Worm (Caenorhabditis elegans) whole organism, early embryonic: ENCODE results near the gene W08E12.6.

ENCODE experiments used
- aly-1 ChIP-seq: sonication (generic microtip); optimal IDR thresholded peaks from 2 replicates; lab custom pipeline; 2016; ENCODE audit warnings: missing genetic modification characterization, missing compliant biosample characterization
- flt-1 ChIP-seq: fragments of 200-800 bp; sonication (Bioruptor generic); IDR thresholded peaks from 2 replicates; pipeline ENCODE4 v1.3.6; 2022; ENCODE audit warnings: missing genetic modification characterization, missing compliant biosample characterization
- hmbx-1 ChIP-seq: sonication (generic microtip); optimal IDR thresholded peaks from 2 replicates; lab custom pipeline; 2016; ENCODE audit warnings: mild to moderate bottlenecking, missing genetic modification characterization, missing compliant biosample characterization
- hnd-1 ChIP-seq: sonication (generic microtip); optimal IDR thresholded peaks from 2 replicates; lab custom pipeline; 2016; ENCODE audit warnings: missing genetic modification characterization, missing compliant biosample characterization

DNA sequence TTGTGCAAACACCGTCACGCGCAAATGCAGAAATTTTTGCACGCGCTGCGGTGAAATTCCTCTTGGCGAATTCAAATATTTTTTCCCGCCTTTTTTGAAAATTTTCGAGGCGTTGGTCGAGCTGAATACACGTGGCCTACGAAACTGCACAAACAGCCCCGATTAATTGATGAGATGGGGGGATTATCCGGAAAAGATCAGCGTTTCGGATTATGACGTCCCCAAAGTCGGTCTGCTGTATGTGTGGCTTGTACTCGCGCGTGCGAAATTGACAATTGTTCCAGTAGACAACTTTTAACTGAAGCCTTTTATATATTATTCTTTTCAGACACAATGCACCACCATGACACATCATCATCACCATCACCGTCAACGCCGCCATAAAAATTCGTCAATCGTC is 46.4 kb upstream of the W08E12.6 start:
- TF ChIP-seq flt-1 (GFP tag; lab: Robert Waterston, UW) (no peak), hnd-1 (tag; lab: Kevin White, UChicago) (no peak), aly-1 (tag; lab: Kevin White, UChicago) (no peak), hmbx-1 (tag; lab: Kevin White, UChicago) (no peak)
